Fruit fly (Drosophila melanogaster) whole organism, embryonic: ENCODE results near the gene CG17107.

ENCODE experiments used
- Atf3 ChIP-seq: fragments of 200-800 bp; sonication (Bioruptor generic); optimal IDR thresholded peaks from 3 replicates; lab custom pipeline; 2016; ENCODE audit warnings: missing biosample characterization, missing genetic modification characterization
- CG10543 ChIP-seq: fragments of 200-800 bp; sonication (Bioruptor generic); optimal IDR thresholded peaks from 3 replicates; lab custom pipeline; 2017; ENCODE audit warnings: missing biosample characterization, mild to moderate bottlenecking, missing genetic modification characterization, moderate library complexity
- CG10979 ChIP-seq: fragments of 200-800 bp; sonication (Bioruptor generic); optimal IDR thresholded peaks from 2 replicates; lab custom pipeline; 2018; ENCODE audit warnings: missing biosample characterization, mild to moderate bottlenecking, missing genetic modification characterization, moderate library complexity
- CG11247 ChIP-seq: fragments of 200-800 bp; sonication (Bioruptor generic); IDR thresholded peaks from 2 replicates; pipeline ENCODE4 v1.3.6; 2022; ENCODE audit warnings: missing biosample characterization, missing genetic modification characterization
- CG12219 ChIP-seq: fragments of 200-800 bp; sonication (Bioruptor generic); optimal IDR thresholded peaks from 3 replicates; lab custom pipeline; 2018; ENCODE audit warnings: missing biosample characterization, mild to moderate bottlenecking, missing genetic modification characterization
- CG16813 ChIP-seq: fragments of 200-800 bp; sonication (Bioruptor generic); IDR thresholded peaks from 3 replicates; pipeline ENCODE4 v1.3.6; 2022; ENCODE audit warnings: missing biosample characterization, missing genetic modification characterization; ENCODE audit not compliant: partially characterized antibody
- CG17385 ChIP-seq: fragments of 200-800 bp; sonication (Bioruptor generic); optimal IDR thresholded peaks from 3 replicates; lab custom pipeline; 2018; ENCODE audit warnings: missing biosample characterization, mild to moderate bottlenecking, missing genetic modification characterization
- CG18599 ChIP-seq: fragments of 200-800 bp; sonication (Bioruptor generic); optimal IDR thresholded peaks from 3 replicates; lab custom pipeline; 2017; ENCODE audit warnings: missing biosample characterization, missing genetic modification characterization, mild to moderate bottlenecking, moderate library complexity, missing genetic modification reagents
- CG18764 ChIP-seq: fragments of 200-800 bp; sonication (Bioruptor generic); optimal IDR thresholded peaks from 3 replicates; lab custom pipeline; 2016; ENCODE audit warnings: missing biosample characterization, missing genetic modification characterization
- CG2678 ChIP-seq: fragments of 200-800 bp; sonication (Bioruptor generic); optimal IDR thresholded peaks from 3 replicates; lab custom pipeline; 2019; ENCODE audit warnings: missing biosample characterization, mild to moderate bottlenecking, missing genetic modification characterization, moderate library complexity
- CG30020 ChIP-seq: fragments of 200-800 bp; optimal IDR thresholded peaks from 2 replicates; lab custom pipeline; 2019; ENCODE audit warnings: missing biosample characterization, mild to moderate bottlenecking, missing genetic modification characterization, moderate library complexity
- CG33557 ChIP-seq: fragments of 200-800 bp; sonication (Bioruptor generic); optimal IDR thresholded peaks from 2 replicates; lab custom pipeline; 2019; ENCODE audit warnings: missing biosample characterization, mild to moderate bottlenecking, missing genetic modification characterization, moderate library complexity
- CG3407 ChIP-seq: fragments of 200-800 bp; sonication (Bioruptor generic); optimal IDR thresholded peaks from 2 replicates; lab custom pipeline; 2018; ENCODE audit warnings: missing biosample characterization, mild to moderate bottlenecking, missing genetic modification characterization
- CG7271 ChIP-seq: fragments of 200-800 bp; sonication (Bioruptor generic); optimal IDR thresholded peaks from 2 replicates; lab custom pipeline; 2018; ENCODE audit warnings: missing biosample characterization, mild to moderate bottlenecking, missing genetic modification characterization, moderate library complexity
- CG7786 ChIP-seq: fragments of 200-800 bp; sonication (Bioruptor generic); optimal IDR thresholded peaks from 2 replicates; lab custom pipeline; 2016; ENCODE audit warnings: missing biosample characterization, missing genetic modification characterization
- CG7839 ChIP-seq: fragments of 200-800 bp; sonication (Bioruptor generic); optimal IDR thresholded peaks from 3 replicates; lab custom pipeline; 2018; ENCODE audit warnings: missing biosample characterization, mild to moderate bottlenecking, missing genetic modification characterization, moderate library complexity
- CG7963 ChIP-seq: fragments of 200-800 bp; sonication (Bioruptor generic); IDR thresholded peaks from 3 replicates; pipeline ENCODE4 v1.3.6; 2022; ENCODE audit warnings: missing biosample characterization, missing genetic modification characterization; ENCODE audit not compliant: partially characterized antibody
- CG8359 ChIP-seq: fragments of 200-800 bp; sonication (Bioruptor generic); optimal IDR thresholded peaks from 2 replicates; lab custom pipeline; 2017; ENCODE audit warnings: missing biosample characterization, mild to moderate bottlenecking, missing genetic modification characterization, borderline replicate concordance
- CG8478 ChIP-seq: fragments of >200 bp; optimal IDR thresholded peaks from 2 replicates; lab custom pipeline; 2018
- CG8765 ChIP-seq: fragments of 200-800 bp; sonication (Bioruptor generic); IDR thresholded peaks from 2 replicates; pipeline ENCODE4 v1.3.6; 2022; ENCODE audit warnings: missing biosample characterization, missing genetic modification characterization
- CG8944 ChIP-seq: fragments of 200-800 bp; sonication (Bioruptor generic); optimal IDR thresholded peaks from 3 replicates; lab custom pipeline; 2016; ENCODE audit warnings: missing biosample characterization, missing genetic modification characterization
- CTCF ChIP-seq: fragments of 200-800 bp; sonication (Bioruptor generic); optimal IDR thresholded peaks from 2 replicates; lab custom pipeline; 2017; ENCODE audit warnings: missing biosample characterization, mild to moderate bottlenecking, missing genetic modification characterization, moderate library complexity
- Dad ChIP-seq: fragments of 200-800 bp; sonication (Bioruptor generic); optimal IDR thresholded peaks from 3 replicates; lab custom pipeline; 2016; ENCODE audit warnings: missing biosample characterization, missing genetic modification characterization
- Fer1 ChIP-seq: fragments of 200-800 bp; sonication (Bioruptor generic); optimal IDR thresholded peaks from 2 replicates; lab custom pipeline; 2017; ENCODE audit warnings: missing biosample characterization, mild to moderate bottlenecking, missing genetic modification characterization
- Hmr ChIP-seq: fragments of 200-800 bp; sonication (Bioruptor generic); optimal IDR thresholded peaks from 3 replicates; lab custom pipeline; 2017; ENCODE audit warnings: mild to moderate bottlenecking, missing biosample characterization, missing genetic modification reagents, missing genetic modification characterization
- Kr ChIP-seq: fragments of 200-800 bp; sonication (Bioruptor generic); optimal IDR thresholded peaks from 2 replicates; lab custom pipeline; 2017; ENCODE audit warnings: missing biosample characterization, mild to moderate bottlenecking, missing genetic modification characterization
- MESR4 ChIP-seq: fragments of 200-800 bp; sonication (Bioruptor generic); optimal IDR thresholded peaks from 2 replicates; lab custom pipeline; 2018; ENCODE audit warnings: missing biosample characterization, mild to moderate bottlenecking, missing genetic modification characterization, moderate library complexity
- Mad ChIP-seq: fragments of 200-800 bp; sonication (Bioruptor generic); optimal IDR thresholded peaks from 2 replicates; lab custom pipeline; 2016; ENCODE audit warnings: missing biosample characterization, missing genetic modification characterization
- Mrtf ChIP-seq: fragments of 200-800 bp; sonication (Bioruptor generic); IDR thresholded peaks from 3 replicates; pipeline ENCODE4 v1.3.6; 2022; ENCODE audit warnings: missing biosample characterization, missing genetic modification characterization
- NFAT ChIP-seq: fragments of 200-800 bp; sonication (Bioruptor generic); IDR thresholded peaks from 2 replicates; pipeline ENCODE4 v1.3.6; 2022; ENCODE audit warnings: missing biosample characterization, missing genetic modification characterization
- Oli ChIP-seq: fragments of 200-800 bp; sonication (Bioruptor generic); optimal IDR thresholded peaks from 2 replicates; lab custom pipeline; 2018; ENCODE audit warnings: missing biosample characterization, mild to moderate bottlenecking, missing genetic modification characterization, moderate library complexity
- Scr ChIP-seq: fragments of 200-800 bp; sonication (Bioruptor generic); IDR thresholded peaks from 2 replicates; pipeline ENCODE4 v1.3.6; 2022; ENCODE audit warnings: missing biosample characterization, missing genetic modification characterization; ENCODE audit not compliant: partially characterized antibody
- Tbp ChIP-seq: fragments of >200 bp; optimal IDR thresholded peaks from 2 replicates; lab custom pipeline; 2018; ENCODE audit warnings: missing biosample characterization, missing genetic modification characterization
- Trl ChIP-seq, 3 experiments: fragments of >200 bp in 2 of 3; fragments of 200-800 bp in 1 of 3; sonication (Bioruptor generic) in 1 of 3; optimal IDR thresholded peaks; 2 replicates in 1 of 3; 3 replicates in 2 of 3; lab custom pipeline; 2016 to 2017; ENCODE audit warnings: missing biosample characterization in 1 of 3, missing genetic modification characterization in 1 of 3
- ap ChIP-seq: fragments of 200-800 bp; sonication (Bioruptor generic); IDR thresholded peaks from 2 replicates; pipeline ENCODE4 v1.3.6; 2022; ENCODE audit warnings: missing biosample characterization, missing genetic modification characterization
- cwo ChIP-seq: fragments of 200-800 bp; sonication (Bioruptor generic); optimal IDR thresholded peaks from 3 replicates; lab custom pipeline; 2017; ENCODE audit warnings: missing biosample characterization, missing genetic modification characterization, mild to moderate bottlenecking, moderate library complexity, missing genetic modification reagents
- dmrt99B ChIP-seq: fragments of 200-800 bp; sonication (Bioruptor generic); optimal IDR thresholded peaks from 2 replicates; lab custom pipeline; 2018; ENCODE audit warnings: missing biosample characterization, mild to moderate bottlenecking, missing genetic modification characterization, moderate library complexity
- fd96Cb ChIP-seq: fragments of 200-800 bp; sonication (Bioruptor generic); optimal IDR thresholded peaks from 2 replicates; lab custom pipeline; 2018; ENCODE audit warnings: missing biosample characterization, mild to moderate bottlenecking, missing genetic modification characterization, moderate library complexity
- grau ChIP-seq: fragments of 200-800 bp; optimal IDR thresholded peaks from 3 replicates; lab custom pipeline; 2019; ENCODE audit warnings: missing biosample characterization, mild to moderate bottlenecking, missing genetic modification characterization, moderate library complexity
- hkb ChIP-seq, 2 experiments: fragments of 200-800 bp in 1 of 2; fragments of >200 bp in 1 of 2; sonication (Bioruptor generic) in 1 of 2; IDR thresholded peaks in 1 of 2; optimal IDR thresholded peaks in 1 of 2; 2 replicates each; pipeline versions ENCODE4 v1.3.6 to Lab custom; 2017 to 2022; ENCODE audit warnings: missing biosample characterization in 1 of 2, missing genetic modification characterization in 1 of 2
- kah ChIP-seq: fragments of 200-800 bp; sonication (Bioruptor generic); optimal IDR thresholded peaks from 2 replicates; lab custom pipeline; 2018; ENCODE audit warnings: missing biosample characterization, mild to moderate bottlenecking, missing genetic modification characterization
- luna ChIP-seq: fragments of 200-800 bp; sonication (Bioruptor generic); optimal IDR thresholded peaks from 2 replicates; lab custom pipeline; 2016; ENCODE audit warnings: missing biosample characterization, missing genetic modification characterization
- nerfin-1 ChIP-seq: fragments of 200-800 bp; sonication (Bioruptor generic); optimal IDR thresholded peaks from 3 replicates; lab custom pipeline; 2019; ENCODE audit warnings: missing biosample characterization, mild to moderate bottlenecking, missing genetic modification characterization, moderate library complexity
- prd ChIP-seq, 3 experiments: fragments of >200 bp in 2 of 3; fragments of 200-800 bp in 1 of 3; sonication (Bioruptor generic) in 1 of 3; optimal IDR thresholded peaks in 2 of 3; IDR thresholded peaks in 1 of 3; 2 replicates in 2 of 3; 3 replicates in 1 of 3; pipeline versions ENCODE4 v1.3.6 to Lab custom; 2017 to 2022; ENCODE audit warnings: missing biosample characterization in 1 of 3, missing genetic modification characterization in 1 of 3
- sqz ChIP-seq: fragments of 200-800 bp; sonication (Bioruptor generic); optimal IDR thresholded peaks from 3 replicates; lab custom pipeline; 2018; ENCODE audit warnings: missing biosample characterization, mild to moderate bottlenecking, missing genetic modification characterization
- tup ChIP-seq: fragments of 200-800 bp; sonication (Bioruptor generic); optimal IDR thresholded peaks from 2 replicates; lab custom pipeline; 2016; ENCODE audit warnings: missing biosample characterization, mild to moderate bottlenecking, missing genetic modification characterization, moderate library complexity
- zen ChIP-seq: fragments of 200-800 bp; sonication (Bioruptor generic); optimal IDR thresholded peaks from 3 replicates; lab custom pipeline; 2018; ENCODE audit warnings: missing biosample characterization, mild to moderate bottlenecking, missing genetic modification characterization, moderate library complexity
- zfh1 ChIP-seq: fragments of 200-800 bp; sonication (Bioruptor generic); IDR thresholded peaks from 3 replicates; pipeline ENCODE4 v1.3.6; 2022; ENCODE audit warnings: missing biosample characterization, missing genetic modification characterization

The CG17107 gene

dm6 chr2L:10661490-10662240 lies 20.0 kb upstream of the CG17107 start, which contains the start of gene CG31871 (continued):
- TF ChIP-seq CG18599 (GFP tag; lab: Kevin White, UChicago) (peak; percentile 64), Oli (tag; lab: Kevin White, UChicago) (peak; percentile 78), CG8478 (no peak), CG10979 (tag; lab: Kevin White, UChicago) (peak; percentile 83), Scr (no peak), CG30020 (no peak), Hmr (GFP tag; lab: Kevin White, UChicago) (peak; percentile 58), prd (optimal IDR thresholded peaks at IDR 0.05; lab: Kevin White, UChicago) (no peak), prd (GFP tag; IDR thresholded peaks at IDR 0.05; lab: Robert Waterston, UW) (peak; percentile 67), Fer1 (no peak), Dad (GFP tag; lab: Kevin White, UChicago) (no peak), CG33557 (GFP tag; lab: Kevin White, UChicago) (no peak), CG10543 (GFP tag; lab: Kevin White, UChicago) (peak; percentile 32), CTCF (no peak), ap (GFP tag; lab: Robert Waterston, UW) (peak; percentile 56), CG8765 (GFP tag; lab: Robert Waterston, UW) (no peak), sqz (peak; percentile 61), zfh1 (GFP tag; lab: Robert Waterston, UW) (peak; percentile 67), CG7271 (tag; lab: Kevin White, UChicago) (no peak), CG8359 (GFP tag; lab: Kevin White, UChicago) (peak; percentile 2), kah (GFP tag; lab: Kevin White, UChicago) (peak; percentile 9), CG12219 (peak; percentile 40)

- peak; percentile 69 for TF ChIP-seq cwo (GFP tag; lab: Kevin White, UChicago)
- peak; percentile 78 for TF ChIP-seq NFAT (GFP tag; lab: Robert Waterston, UW)
- peak; percentile 46 for TF ChIP-seq CG18764 (GFP tag; lab: Kevin White, UChicago)
- TF ChIP-seq zen (tag; lab: Kevin White, UChicago) = peak; percentile 57
- TF ChIP-seq dmrt99B (tag; lab: Kevin White, UChicago) = peak; percentile 87
- TF ChIP-seq Mad (GFP tag; lab: Kevin White, UChicago) = peak; percentile 46
- no peak for TF ChIP-seq nerfin-1 (tag; lab: Kevin White, UChicago)
- TF ChIP-seq Kr = no peak
- TF ChIP-seq tup = peak; percentile 57
- TF ChIP-seq Mrtf (GFP tag; lab: Robert Waterston, UW) = peak; percentile 89
- TF ChIP-seq hkb (optimal IDR thresholded peaks at IDR 0.05; lab: Kevin White, UChicago) = no peak
- peak; percentile 95 for TF ChIP-seq hkb (GFP tag; IDR thresholded peaks at IDR 0.05; lab: Robert Waterston, UW)
- no peak for TF ChIP-seq Tbp (GFP tag; lab: Kevin White, UChicago)
- TF ChIP-seq CG2678 (tag; lab: Kevin White, UChicago) = peak; percentile 82
- TF ChIP-seq CG7786 (GFP tag; lab: Kevin White, UChicago) = peak; percentile 62
- no peak for TF ChIP-seq Trl (optimal IDR thresholded peaks at IDR 0.05; lab: Kevin White, UChicago)
- peak; percentile 79 for TF ChIP-seq Trl (GFP tag; optimal IDR thresholded peaks at IDR 0.05; lab: Kevin White, UChicago)
- TF ChIP-seq Atf3 = peak; percentile 67
- no peak for TF ChIP-seq MESR4 (GFP tag; lab: Kevin White, UChicago)
- peak; percentile 94 for TF ChIP-seq grau (tag; lab: Kevin White, UChicago)
- TF ChIP-seq CG7963 (GFP tag; lab: Robert Waterston, UW) = no peak
- peak; percentile 69 for TF ChIP-seq fd96Cb (tag; lab: Kevin White, UChicago)
- TF ChIP-seq CG16813 = no peak
- peak; percentile 43 for TF ChIP-seq CG3407 (GFP tag; lab: Kevin White, UChicago)
- TF ChIP-seq CG11247 (GFP tag; lab: Robert Waterston, UW) = peak; percentile 66
- peak; percentile 80 for TF ChIP-seq CG7839 (tag; lab: Kevin White, UChicago)
- no peak for TF ChIP-seq luna (GFP tag; lab: Kevin White, UChicago)
- peak; percentile 80 for TF ChIP-seq CG8944 (GFP tag; lab: Kevin White, UChicago)
- peak; percentile 76 for TF ChIP-seq CG17385 (GFP tag; lab: Kevin White, UChicago)
These were observed 16.1 kb upstream of the CG17107 start for dm6 chr2L:10665603-10666002.
